Fruit fly (Drosophila melanogaster): ENCODE data around the gene Fuca.

Fuca gene

DNA sequence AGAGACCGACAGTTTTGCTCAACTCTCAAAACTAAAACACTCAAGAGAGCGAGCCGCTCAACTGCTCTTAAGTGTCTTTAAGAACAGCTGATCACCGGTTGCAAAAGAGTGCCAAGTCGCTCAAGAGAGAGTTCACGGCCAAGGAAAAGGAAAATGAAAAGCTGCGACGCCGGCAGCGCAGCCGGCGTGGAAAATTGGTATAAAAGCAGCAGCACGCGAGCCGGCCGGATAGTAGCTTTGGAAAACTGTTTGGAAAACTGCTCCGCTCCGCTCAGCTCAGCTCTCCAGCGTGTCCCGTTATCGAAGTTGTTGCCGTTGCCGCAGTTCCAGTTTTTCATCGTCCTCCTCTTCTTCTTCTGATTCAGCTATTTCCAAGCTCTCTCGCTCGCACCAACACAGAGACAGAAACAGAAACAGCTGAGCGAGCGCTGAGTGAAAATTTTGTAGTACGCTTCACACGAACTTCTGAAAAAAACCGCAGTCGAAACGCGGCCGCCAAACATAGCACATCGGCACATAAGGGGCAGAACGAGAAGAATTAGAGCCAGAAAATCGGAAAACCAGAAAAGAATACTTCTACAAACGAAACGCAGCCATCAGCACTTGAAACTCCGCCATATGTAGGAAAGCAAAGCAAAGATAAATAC, 35.1 kb downstream of the Fuca start, which contains the start of gene chrb (continued):
- no peak for TF ChIP-seq CG7372 (GFP tag; IDR thresholded peaks at IDR 0.05)
- TF ChIP-seq Fer3 (tag; optimal IDR thresholded peaks at IDR 0.05), result no peak
- TF ChIP-seq CG10959 (GFP tag; IDR thresholded peaks at IDR 0.05), result no peak
- peak; percentile 50; the same call in 1 of the 2 replicates for TF ChIP-seq CG32767 (GFP tag; IDR thresholded peaks at IDR 0.05)
- TF ChIP-seq tx (GFP tag; optimal IDR thresholded peaks at IDR 0.05), result no peak
- TF ChIP-seq ab (GFP tag; optimal IDR thresholded peaks at IDR 0.05), result no peak
- peak; percentile 28 for TF ChIP-seq stwl (tag; optimal IDR thresholded peaks at IDR 0.05)
- TF ChIP-seq oc (tag; optimal IDR thresholded peaks at IDR 0.05), result peak; percentile 77
- TF ChIP-seq CG17802 (tag; optimal IDR thresholded peaks at IDR 0.05), result peak; percentile 41
- no peak for TF ChIP-seq fru (optimal IDR thresholded peaks at IDR 0.05)
- peak; percentile 29 for TF ChIP-seq Tbp (GFP tag; optimal IDR thresholded peaks at IDR 0.05)
- TF ChIP-seq Poxn (GFP tag; IDR thresholded peaks at IDR 0.05), result no peak
- TF ChIP-seq sob (GFP tag; IDR thresholded peaks at IDR 0.05), result peak; percentile 42; the same call in 1 of the 2 replicates
- no peak for TF ChIP-seq CG6654 (GFP tag; optimal IDR thresholded peaks at IDR 0.05)
- TF ChIP-seq CG9727 (GFP tag; optimal IDR thresholded peaks at IDR 0.05), result peak; percentile 50
- TF ChIP-seq Hmr (GFP tag; optimal IDR thresholded peaks at IDR 0.05), result peak; percentile 54
- TF ChIP-seq Hey (tag; optimal IDR thresholded peaks at IDR 0.05), result no peak
- TF ChIP-seq psq (GFP tag; optimal IDR thresholded peaks at IDR 0.05), result peak; percentile 77
- TF ChIP-seq mld (GFP tag; IDR thresholded peaks at IDR 0.05; ENCODE audit: partially characterized antibody), result peak; percentile 72; the same call in 1 of the 3 replicates
- peak; percentile 47 for TF ChIP-seq Vsx1 (GFP tag; optimal IDR thresholded peaks at IDR 0.05)
- 0 out of 4 replicates have a peak, but pooled peaks have one; percentile 48 for TF ChIP-seq Dll (GFP tag; IDR thresholded peaks at IDR 0.05; ENCODE audit: partially characterized antibody)
- peak; percentile 43 for TF ChIP-seq CG10209 (GFP tag; optimal IDR thresholded peaks at IDR 0.05)
- TF ChIP-seq CG18599 (GFP tag; optimal IDR thresholded peaks at IDR 0.05), result peak; percentile 75
- TF ChIP-seq caup (GFP tag; optimal IDR thresholded peaks at IDR 0.05; ENCODE audit: severe bottlenecking), result peak; percentile 65
- TF ChIP-seq CG12942 (GFP tag; optimal IDR thresholded peaks at IDR 0.05), result no peak
- no peak for TF ChIP-seq CG31388 (GFP tag; optimal IDR thresholded peaks at IDR 0.05)
- no peak for TF ChIP-seq CG6272 (GFP tag; IDR thresholded peaks at IDR 0.05)
- peak; percentile 86 for TF ChIP-seq ci (GFP tag; IDR thresholded peaks at IDR 0.05)
- TF ChIP-seq dan (GFP tag; IDR thresholded peaks at IDR 0.05), result no peak
- TF ChIP-seq CG2712 (tag; optimal IDR thresholded peaks at IDR 0.05), result peak; percentile 56
- peak; percentile 87; the same call in 1 of the 3 replicates for TF ChIP-seq CG2199 (GFP tag; IDR thresholded peaks at IDR 0.05)
- peak; percentile 43 for TF ChIP-seq pb (GFP tag; optimal IDR thresholded peaks at IDR 0.05)
- no peak for TF ChIP-seq Dip2 (GFP tag; IDR thresholded peaks at IDR 0.05)
- TF ChIP-seq Hr78 (GFP tag; optimal IDR thresholded peaks at IDR 0.05), result peak in 1 of 2 experiments; percentile 86
- TF ChIP-seq BEAF-32 (GFP tag; optimal IDR thresholded peaks at IDR 0.05), result no peak
- peak; percentile 53 for TF ChIP-seq CG15514 (GFP tag; optimal IDR thresholded peaks at IDR 0.05)
- no peak for TF ChIP-seq dati (GFP tag; IDR thresholded peaks at IDR 0.05)
- no peak for TF ChIP-seq ttk (GFP tag; IDR thresholded peaks at IDR 0.05)
- TF ChIP-seq CG16863 (GFP tag; optimal IDR thresholded peaks at IDR 0.05), result peak; percentile 63
- no peak for TF ChIP-seq CG9437 (GFP tag; optimal IDR thresholded peaks at IDR 0.05)
- peak; percentile 59 for TF ChIP-seq Scr (GFP tag; IDR thresholded peaks at IDR 0.05; ENCODE audit: partially characterized antibody)
- peak; percentile 30 for TF ChIP-seq CG10267 (tag; optimal IDR thresholded peaks at IDR 0.05)
- TF ChIP-seq CG11695 (GFP tag; IDR thresholded peaks at IDR 0.05), result peak; percentile 41; the same call in 1 of the 3 replicates
- TF ChIP-seq Optix (GFP tag; IDR thresholded peaks at IDR 0.05), result no peak; the same call in 2 of the 3 replicates
- peak; percentile 91; the same call in 1 of the 3 replicates for TF ChIP-seq CG34422 (GFP tag; IDR thresholded peaks at IDR 0.05)
- TF ChIP-seq sim (GFP tag; IDR thresholded peaks at IDR 0.05), result no peak
- TF ChIP-seq esg (GFP tag; conservative IDR thresholded peaks at IDR 0.05), result no peak
- peak; percentile 74; the same call in 1 of the 2 replicates for TF ChIP-seq CG16779 (GFP tag; IDR thresholded peaks at IDR 0.05)
- TF ChIP-seq nmo (GFP tag; optimal IDR thresholded peaks at IDR 0.05), result peak; percentile 28
